Fruit fly (Drosophila melanogaster) whole organism, adult: ENCODE data around the gene tld.

Experiments used
- Mnt ChIP-seq: fragments of 200-800 bp; sonication (Bioruptor generic); optimal IDR thresholded peaks from 2 replicates; lab custom pipeline; 2016; ENCODE audit warnings: missing biosample characterization, mild to moderate bottlenecking, missing genetic modification characterization
- cnc ChIP-seq, 2 experiments: fragments of >200 bp; optimal IDR thresholded peaks; 2 replicates each; lab custom pipeline; 2017
- kay ChIP-seq: fragments of 200-800 bp; sonication (Bioruptor generic); peaks from one replicate; lab custom pipeline; 2016; ENCODE audit warnings: missing biosample characterization, missing genetic modification characterization, borderline replicate concordance
- tj ChIP-seq: fragments of 200-800 bp; sonication (Bioruptor generic); optimal IDR thresholded peaks from 3 replicates; lab custom pipeline; 2017; ENCODE audit warnings: missing biosample characterization, mild to moderate bottlenecking, missing genetic modification characterization, moderate library complexity

- no peak for TF ChIP-seq cnc (optimal IDR thresholded peaks at IDR 0.05; lab: Kevin White, UChicago)
- TF ChIP-seq kay (GFP tag; lab: Kevin White, UChicago): no peak
- TF ChIP-seq Mnt (GFP tag; lab: Kevin White, UChicago): no peak
- TF ChIP-seq tj (GFP tag; lab: Kevin White, UChicago): no peak
These were observed 15.4 kb downstream of the tld start, which contains the start of gene AstA for dm6 chr3R:24764971-24765370.
